Worm (Caenorhabditis elegans): Measurements from ENCODE around the gene T22G5.1.

DNA sequence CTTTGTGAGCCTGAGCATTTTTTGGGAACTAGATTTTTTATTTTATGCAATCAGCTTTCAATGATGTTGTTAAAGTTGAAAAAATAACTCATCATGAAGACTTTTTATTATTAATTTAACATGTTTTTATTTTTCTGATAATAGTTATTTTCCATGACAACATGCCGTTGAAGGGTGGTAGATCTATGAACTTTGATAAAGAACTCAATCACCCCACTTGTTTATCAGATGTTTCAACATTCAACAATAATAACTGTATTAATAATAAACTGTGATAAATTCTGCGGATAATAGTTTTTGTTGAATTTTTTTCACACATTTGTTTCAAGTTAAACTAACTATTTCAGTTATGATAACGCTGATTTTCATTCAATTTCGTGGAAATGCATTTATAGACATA, 14.9 kb downstream of the T22G5.1 start:
- TF ChIP-seq nhr-11 (tag; optimal IDR thresholded peaks at IDR 0.05) (no peak), nhr-237 (tag; optimal IDR thresholded peaks at IDR 0.05) (no peak), unc-62 (GFP tag; optimal IDR thresholded peaks at IDR 0.05) (no peak)

Data from whole organism, L1 larva.